Worm (Caenorhabditis elegans): ENCODE measurements around the gene dhhc-14.
A peak's percentile ranks its signal among the peaks of the same experiment; 100 is the strongest.

Gene dhhc-14

DNA sequence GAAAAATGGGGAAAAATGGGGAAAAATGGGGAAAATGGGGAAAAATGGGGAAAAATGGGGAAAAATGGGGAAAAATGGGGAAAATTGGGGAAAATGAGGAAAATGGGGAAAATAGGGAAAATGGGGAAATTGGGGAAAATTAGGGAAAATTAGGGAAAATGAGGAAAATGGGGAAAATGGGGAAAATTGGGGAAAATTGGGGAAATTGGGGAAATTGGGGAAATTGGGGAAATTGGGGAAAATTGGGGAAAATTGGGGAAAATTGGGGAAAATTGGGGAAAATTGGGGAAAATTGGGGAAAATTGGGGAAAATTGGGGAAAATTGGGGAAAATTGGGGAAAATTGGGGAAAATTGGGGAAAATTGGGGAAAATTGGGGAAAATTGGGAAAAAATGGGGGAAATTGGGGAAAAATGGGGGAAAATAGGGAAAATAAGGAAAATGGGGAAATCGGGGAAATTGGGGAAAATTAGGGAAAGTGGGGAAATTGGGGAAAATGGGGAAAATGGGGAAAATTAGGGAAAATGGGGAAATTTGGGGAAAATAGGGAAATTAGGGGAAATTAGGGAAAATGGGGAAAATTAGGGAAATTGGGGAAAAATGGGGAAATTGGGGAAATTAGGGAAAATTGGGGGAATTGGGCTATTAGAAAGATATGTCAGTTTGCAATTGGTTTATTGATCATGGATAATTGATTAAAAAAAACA lies 50.8 kb downstream of the dhhc-14 start:
- TF ChIP-seq ceh-36 (tag; optimal IDR thresholded peaks at IDR 0.05) (no peak), B0310.2 (tag; optimal IDR thresholded peaks at IDR 0.05) (peak; percentile 48), ceh-13 (GFP tag; optimal IDR thresholded peaks at IDR 0.05) (no peak), sea-1 (GFP tag; conservative IDR thresholded peaks at IDR 0.05) (peak; percentile 74; the same call in 1 of the 2 replicates), hnd-1 (tag; optimal IDR thresholded peaks at IDR 0.05) (peak; percentile 49), ets-7 (tag; optimal IDR thresholded peaks at IDR 0.05) (no peak), tbx-37 (GFP tag; conservative IDR thresholded peaks at IDR 0.05) (peak; percentile 33; the same call in 1 of the 2 replicates), hmg-4 (GFP tag; optimal IDR thresholded peaks at IDR 0.05) (no peak), scrt-1 (GFP tag; IDR thresholded peaks at IDR 0.05) (peak; percentile 55; the same call in 1 of the 2 replicates), ama-1 (optimal IDR thresholded peaks at IDR 0.05) (no peak), aly-1 (tag; optimal IDR thresholded peaks at IDR 0.05) (no peak), tbx-11 (GFP tag; IDR thresholded peaks at IDR 0.05) (peak; percentile 80), F13C5.2 (tag; optimal IDR thresholded peaks at IDR 0.05) (no peak), hmbx-1 (tag; optimal IDR thresholded peaks at IDR 0.05) (peak; percentile 32), tra-4 (tag; optimal IDR thresholded peaks at IDR 0.05) (no peak), flt-1 (GFP tag; IDR thresholded peaks at IDR 0.05) (peak; percentile 14; the same call in 1 of the 2 replicates), pes-1 (GFP tag; IDR thresholded peaks at IDR 0.05) (peak; percentile 38; the same call in 1 of the 2 replicates)

ce11 chrX:8604160-8604559 lies 52.1 kb downstream of the dhhc-14 start:
- TF ChIP-seq pes-1 (GFP tag; IDR thresholded peaks at IDR 0.05) (no peak), hmbx-1 (tag; optimal IDR thresholded peaks at IDR 0.05) (no peak), sea-1 (GFP tag; conservative IDR thresholded peaks at IDR 0.05) (no peak), B0310.2 (tag; optimal IDR thresholded peaks at IDR 0.05) (no peak), hmg-4 (GFP tag; optimal IDR thresholded peaks at IDR 0.05) (no peak), ceh-13 (GFP tag; optimal IDR thresholded peaks at IDR 0.05) (no peak), F13C5.2 (tag; optimal IDR thresholded peaks at IDR 0.05) (no peak), aly-1 (tag; optimal IDR thresholded peaks at IDR 0.05) (no peak), tra-4 (tag; optimal IDR thresholded peaks at IDR 0.05) (no peak), flt-1 (GFP tag; IDR thresholded peaks at IDR 0.05) (no peak), scrt-1 (GFP tag; IDR thresholded peaks at IDR 0.05) (no peak), ets-7 (tag; optimal IDR thresholded peaks at IDR 0.05) (no peak), hnd-1 (tag; optimal IDR thresholded peaks at IDR 0.05) (no peak)

DNA sequence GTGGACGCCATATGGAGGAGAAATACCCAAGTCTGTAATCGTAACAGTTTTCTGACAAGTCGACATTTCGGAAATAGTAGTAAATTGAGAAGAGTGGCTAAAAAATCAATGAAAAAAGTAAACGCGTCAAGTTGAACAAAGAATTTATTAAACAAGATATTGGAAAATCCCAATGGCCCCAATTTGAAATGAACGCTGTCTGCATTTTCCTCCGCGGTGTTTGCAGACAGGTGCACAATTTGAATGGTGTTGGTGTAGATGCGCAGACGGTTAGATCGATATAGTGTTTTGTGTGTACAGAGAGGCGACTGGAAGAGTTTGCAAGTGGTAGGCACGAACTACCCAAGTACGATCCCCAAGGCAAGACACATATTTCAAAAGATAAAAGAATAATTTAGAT lies 52.9 kb downstream of the dhhc-14 start, which contains the start of the genes H35N09.2 and H35N09.1:
TSS of gene H35N09.2 (minus strand) at position 54 of the 400 bp plus-strand sequence.
TSS of gene H35N09.1 (plus strand) at position 335 of the 400 bp plus-strand sequence.
- TF ChIP-seq F13C5.2 (tag; optimal IDR thresholded peaks at IDR 0.05) (peak; percentile 53), sea-1 (GFP tag; conservative IDR thresholded peaks at IDR 0.05) (no peak; the same call in 1 of the 2 replicates), aly-1 (tag; optimal IDR thresholded peaks at IDR 0.05) (no peak), tra-4 (tag; optimal IDR thresholded peaks at IDR 0.05) (no peak)

All from whole organism, early embryonic.